Worm (Caenorhabditis elegans): ENCODE results near the gene igeg-2.
A peak's percentile ranks its signal among the peaks of the same experiment; 100 is the strongest.

Gene igeg-2

DNA sequence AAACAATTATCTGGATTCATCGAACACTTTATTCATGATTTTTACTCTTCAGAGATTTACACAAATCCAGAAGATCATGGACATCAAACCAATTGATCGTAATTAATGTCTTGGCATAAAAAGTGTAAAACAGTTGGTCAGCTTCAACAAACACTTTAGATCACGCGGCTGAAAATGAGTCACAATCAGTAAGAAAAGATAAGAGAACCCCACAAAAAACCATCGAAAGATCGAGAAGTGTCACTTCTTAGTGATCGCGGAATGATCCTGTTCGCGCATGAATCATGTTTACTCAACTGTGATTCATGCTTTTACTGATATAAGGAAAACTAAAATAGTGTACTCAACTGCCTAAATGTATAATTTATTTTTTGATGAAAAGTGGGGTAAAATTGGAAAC lies 37.0 kb downstream of the igeg-2 start:
- TF ChIP-seq zag-1 (tag; optimal IDR thresholded peaks at IDR 0.05), result no peak
- no peak for TF ChIP-seq snpc-4 (tag; optimal IDR thresholded peaks at IDR 0.05)
- TF ChIP-seq sma-9 (GFP tag; optimal IDR thresholded peaks at IDR 0.05), result peak; percentile 61
- TF ChIP-seq sma-9 (tag; optimal IDR thresholded peaks at IDR 0.05), result no peak
- no peak for TF ChIP-seq Y55F3AM.14 (GFP tag; optimal IDR thresholded peaks at IDR 0.05)
- no peak for TF ChIP-seq ztf-1 (GFP tag; conservative IDR thresholded peaks at IDR 0.05)
- peak; percentile 70 for TF ChIP-seq sma-3 (GFP tag; optimal IDR thresholded peaks at IDR 0.05)
- TF ChIP-seq aly-2 (tag; optimal IDR thresholded peaks at IDR 0.05), result no peak
- no peak for TF ChIP-seq unc-39 (tag; optimal IDR thresholded peaks at IDR 0.05)
- no peak for TF ChIP-seq dmd-4 (tag; optimal IDR thresholded peaks at IDR 0.05)
- no peak for TF ChIP-seq gmeb-1 (tag; optimal IDR thresholded peaks at IDR 0.05)
- peak; percentile 42 for TF ChIP-seq nhr-129 (tag; optimal IDR thresholded peaks at IDR 0.05)
- TF ChIP-seq lsy-2 (tag; optimal IDR thresholded peaks at IDR 0.05), result peak in 1 of 2 experiments; percentile 39
- no peak for TF ChIP-seq egl-27 (tag; optimal IDR thresholded peaks at IDR 0.05)
- peak; percentile 63 for TF ChIP-seq C34F6.9 (tag; optimal IDR thresholded peaks at IDR 0.05)
- TF ChIP-seq fos-1 (tag; optimal IDR thresholded peaks at IDR 0.05), result peak; percentile 66
- TF ChIP-seq unc-62 (GFP tag; optimal IDR thresholded peaks at IDR 0.05), result no peak
- TF ChIP-seq nhr-23 (tag; optimal IDR thresholded peaks at IDR 0.05), result no peak
- no peak for TF ChIP-seq unc-55 (GFP tag; optimal IDR thresholded peaks at IDR 0.05)
- peak; percentile 41 for TF ChIP-seq crh-2 (tag; optimal IDR thresholded peaks at IDR 0.05)
- TF ChIP-seq ceh-16 (tag; optimal IDR thresholded peaks at IDR 0.05), result no peak
- no peak for TF ChIP-seq mbf-1 (tag; optimal IDR thresholded peaks at IDR 0.05)
- TF ChIP-seq nhr-237 (tag; optimal IDR thresholded peaks at IDR 0.05), result no peak
- TF ChIP-seq nhr-11 (tag; optimal IDR thresholded peaks at IDR 0.05), result no peak
- TF ChIP-seq mab-5 (tag; optimal IDR thresholded peaks at IDR 0.05), result no peak
- TF ChIP-seq ama-1 (optimal IDR thresholded peaks at IDR 0.05), result no peak
- peak; percentile 66 for TF ChIP-seq F13H6.1 (tag; optimal IDR thresholded peaks at IDR 0.05)

DNA sequence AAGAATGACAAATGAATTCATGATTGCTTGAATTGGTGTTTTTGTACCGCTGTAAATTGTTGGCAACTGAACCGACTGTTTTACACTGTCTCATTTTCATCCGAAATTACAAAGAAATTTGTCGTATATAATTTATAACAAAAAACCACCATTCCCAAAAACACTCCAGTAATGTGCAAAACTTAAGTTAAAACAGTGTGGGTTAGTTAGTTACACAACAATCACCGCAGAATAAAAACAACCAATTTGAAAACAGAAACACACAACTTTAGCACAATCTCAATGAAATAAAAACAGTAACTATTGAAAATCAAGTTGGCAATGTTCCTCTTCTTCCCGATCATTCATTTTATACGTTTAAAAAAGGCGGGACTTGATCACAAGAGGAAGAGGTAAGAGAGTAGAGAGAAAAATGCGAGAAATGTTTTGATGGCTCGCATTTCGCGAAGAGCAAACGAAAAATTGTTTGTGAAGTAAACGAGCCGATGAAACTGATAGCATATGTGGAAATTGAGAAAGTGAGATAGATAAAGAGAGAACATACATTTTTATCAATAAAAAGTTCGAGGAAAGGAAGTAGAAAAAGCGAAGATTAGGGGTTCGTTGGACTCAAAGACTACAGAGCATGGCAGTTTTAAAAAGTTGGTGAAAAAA lies 38.6 kb downstream of the igeg-2 start, which contains the start of gene F08B12.4:
F08B12.4 (minus strand) TSS at position 51 of the 654 bp plus-strand sequence.
- TF ChIP-seq ceh-16 (tag; optimal IDR thresholded peaks at IDR 0.05), result no peak
- TF ChIP-seq nhr-12 (tag; optimal IDR thresholded peaks at IDR 0.05), result no peak
- peak; percentile 88 for TF ChIP-seq fos-1 (tag; optimal IDR thresholded peaks at IDR 0.05)
- TF ChIP-seq skn-1 (tag; optimal IDR thresholded peaks at IDR 0.05), result no peak
- TF ChIP-seq F13H6.1 (tag; optimal IDR thresholded peaks at IDR 0.05), result peak; percentile 59
- TF ChIP-seq elt-3 (tag; optimal IDR thresholded peaks at IDR 0.05), result no peak
- TF ChIP-seq blmp-1 (tag; optimal IDR thresholded peaks at IDR 0.05; ENCODE audit: insufficient read depth), result no peak
- no peak for TF ChIP-seq peb-1 (tag; optimal IDR thresholded peaks at IDR 0.05)
- TF ChIP-seq nhr-77 (tag; optimal IDR thresholded peaks at IDR 0.05), result no peak
- no peak for TF ChIP-seq ztf-1 (GFP tag; conservative IDR thresholded peaks at IDR 0.05)
- TF ChIP-seq lsy-2 (tag; optimal IDR thresholded peaks at IDR 0.05), result peak in 1 of 2 experiments; percentile 5
- peak; percentile 16 for TF ChIP-seq crh-2 (tag; optimal IDR thresholded peaks at IDR 0.05)
- no peak for TF ChIP-seq nhr-25 (tag; optimal IDR thresholded peaks at IDR 0.05)
- peak; percentile 31 for TF ChIP-seq nhr-129 (tag; optimal IDR thresholded peaks at IDR 0.05)
- no peak for TF ChIP-seq mab-5 (tag; optimal IDR thresholded peaks at IDR 0.05)
- TF ChIP-seq nhr-11 (tag; optimal IDR thresholded peaks at IDR 0.05), result no peak
- TF ChIP-seq R02D3.7 (tag; optimal IDR thresholded peaks at IDR 0.05), result no peak
- no peak for TF ChIP-seq unc-39 (tag; optimal IDR thresholded peaks at IDR 0.05)
- TF ChIP-seq sem-4 (tag; optimal IDR thresholded peaks at IDR 0.05), result no peak
- no peak for TF ChIP-seq nhr-23 (tag; optimal IDR thresholded peaks at IDR 0.05)
- TF ChIP-seq Y55F3AM.14 (GFP tag; optimal IDR thresholded peaks at IDR 0.05), result no peak
- no peak for TF ChIP-seq sma-3 (GFP tag; optimal IDR thresholded peaks at IDR 0.05)
- no peak for TF ChIP-seq snpc-4 (tag; optimal IDR thresholded peaks at IDR 0.05)
- TF ChIP-seq gmeb-1 (tag; optimal IDR thresholded peaks at IDR 0.05), result peak; percentile 6
- TF ChIP-seq nhr-237 (tag; optimal IDR thresholded peaks at IDR 0.05), result no peak
- no peak for TF ChIP-seq ztf-4 (tag; optimal IDR thresholded peaks at IDR 0.05)
- no peak for TF ChIP-seq nhr-10 (tag; optimal IDR thresholded peaks at IDR 0.05)
- no peak for TF ChIP-seq egl-27 (tag; optimal IDR thresholded peaks at IDR 0.05)
- TF ChIP-seq alr-1 (tag; optimal IDR thresholded peaks at IDR 0.05), result no peak
- TF ChIP-seq mbf-1 (tag; optimal IDR thresholded peaks at IDR 0.05), result no peak
- TF ChIP-seq lin-13 (GFP tag; optimal IDR thresholded peaks at IDR 0.05), result no peak
- no peak for TF ChIP-seq mdl-1 (tag; optimal IDR thresholded peaks at IDR 0.05)
- peak; percentile 24 for TF ChIP-seq C34F6.9 (tag; optimal IDR thresholded peaks at IDR 0.05)
- TF ChIP-seq ZK546.5 (tag; optimal IDR thresholded peaks at IDR 0.05), result no peak
- TF ChIP-seq dmd-4 (tag; optimal IDR thresholded peaks at IDR 0.05), result no peak
- TF ChIP-seq lin-39 (tag; optimal IDR thresholded peaks at IDR 0.05), result no peak
- TF ChIP-seq nhr-6 (tag; optimal IDR thresholded peaks at IDR 0.05), result no peak
- TF ChIP-seq ama-1 (optimal IDR thresholded peaks at IDR 0.05), result peak; percentile 78
- peak; percentile 36 for TF ChIP-seq sma-9 (GFP tag; optimal IDR thresholded peaks at IDR 0.05)
- TF ChIP-seq sma-9 (tag; optimal IDR thresholded peaks at IDR 0.05), result no peak
- no peak for TF ChIP-seq unc-55 (GFP tag; optimal IDR thresholded peaks at IDR 0.05)

Measured in whole organism, L2 larva.